Fruit fly (Drosophila melanogaster): ENCODE results near the gene Ald1.

Ald1 gene

DNA sequence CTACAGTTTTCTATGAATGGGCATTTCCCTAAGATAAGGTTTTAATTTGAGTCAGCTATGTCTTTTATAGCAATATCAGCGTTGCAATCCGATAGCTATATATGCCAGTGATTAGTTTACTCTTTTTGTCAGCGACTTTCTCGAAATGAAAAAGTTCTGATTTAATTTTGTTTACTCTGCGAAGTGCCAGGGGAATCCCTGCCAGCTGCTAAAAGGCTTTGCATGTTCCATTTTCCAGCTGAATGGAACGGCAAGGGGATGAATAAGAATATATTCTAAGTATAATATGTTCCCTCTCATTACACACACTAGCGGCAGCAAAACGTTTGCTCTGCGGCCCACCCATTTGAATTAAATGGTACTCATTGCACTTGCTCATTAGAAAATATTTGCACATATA, 11.6 kb downstream of the Ald1 start:
- TF ChIP-seq CG13123 (GFP tag; optimal IDR thresholded peaks at IDR 0.05) (no peak), CG13287 (GFP tag; IDR thresholded peaks at IDR 0.05; ENCODE audit: partially characterized antibody) (no peak), Ada2b (GFP tag; IDR thresholded peaks at IDR 0.05) (no peak), lilli (GFP tag; optimal IDR thresholded peaks at IDR 0.05) (no peak), Tbp (GFP tag; optimal IDR thresholded peaks at IDR 0.05) (no peak), ro (GFP tag; IDR thresholded peaks at IDR 0.05) (no peak), CG5953 (GFP tag; IDR thresholded peaks at IDR 0.05) (no peak)

- TF ChIP-seq Atf6 (GFP tag; IDR thresholded peaks at IDR 0.05) (no peak), D19B (GFP tag; optimal IDR thresholded peaks at IDR 0.05) (no peak), ci (GFP tag; IDR thresholded peaks at IDR 0.05) (no peak), sr (GFP tag; IDR thresholded peaks at IDR 0.05) (no peak), sim (GFP tag; IDR thresholded peaks at IDR 0.05) (no peak), CG12769 (tag; optimal IDR thresholded peaks at IDR 0.05) (no peak), PHDP (tag; optimal IDR thresholded peaks at IDR 0.05) (no peak), bab2 (GFP tag; optimal IDR thresholded peaks at IDR 0.05) (no peak), Hmx (GFP tag; optimal IDR thresholded peaks at IDR 0.05) (no peak), CG11456 (GFP tag; IDR thresholded peaks at IDR 0.05) (no peak), tgo (GFP tag; IDR thresholded peaks at IDR 0.05) (no peak), Tbp (GFP tag; optimal IDR thresholded peaks at IDR 0.05) (no peak), scrt (GFP tag; optimal IDR thresholded peaks at IDR 0.05) (no peak), lilli (GFP tag; optimal IDR thresholded peaks at IDR 0.05) (no peak), Blimp-1 (GFP tag; optimal IDR thresholded peaks at IDR 0.05) (peak; percentile 33), Six4 (GFP tag; optimal IDR thresholded peaks at IDR 0.05) (no peak), CG11085 (GFP tag; IDR thresholded peaks at IDR 0.05) (no peak), esg (GFP tag; conservative IDR thresholded peaks at IDR 0.05) (no peak), CG14050 (GFP tag; IDR thresholded peaks at IDR 0.05) (no peak), MBD-R2 (GFP tag; IDR thresholded peaks at IDR 0.05) (no peak), GATAe (GFP tag; conservative IDR thresholded peaks at IDR 0.05) (no peak), Nf-YA (GFP tag; IDR thresholded peaks at IDR 0.05) (no peak), grn (GFP tag; optimal IDR thresholded peaks at IDR 0.05) (no peak), Xbp1 (GFP tag; optimal IDR thresholded peaks at IDR 0.05) (no peak), fu2 (GFP tag; optimal IDR thresholded peaks at IDR 0.05) (no peak), CG12071 (GFP tag; optimal IDR thresholded peaks at IDR 0.05) (no peak), CG1529 (GFP tag; optimal IDR thresholded peaks at IDR 0.05) (no peak), CG6854 (GFP tag; optimal IDR thresholded peaks at IDR 0.05) (no peak), Bgb (GFP tag; IDR thresholded peaks at IDR 0.05; ENCODE audit: partially characterized antibody) (no peak), ttk (GFP tag; IDR thresholded peaks at IDR 0.05) (no peak), org-1 (GFP tag; optimal IDR thresholded peaks at IDR 0.05) (no peak), Nf-YB (GFP tag; optimal IDR thresholded peaks at IDR 0.05) (no peak), CG18262 (tag; optimal IDR thresholded peaks at IDR 0.05) (no peak), bbx (GFP tag; IDR thresholded peaks at IDR 0.05; ENCODE audit: partially characterized antibody) (no peak), knrl (GFP tag; IDR thresholded peaks at IDR 0.05; ENCODE audit: partially characterized antibody) (no peak), CG10267 (tag; optimal IDR thresholded peaks at IDR 0.05) (peak; percentile 1), rib (GFP tag; IDR thresholded peaks at IDR 0.05) (no peak), cwo (GFP tag; optimal IDR thresholded peaks at IDR 0.05) (peak; percentile 17), sisA (GFP tag; IDR thresholded peaks at IDR 0.05) (no peak), CG17802 (tag; optimal IDR thresholded peaks at IDR 0.05) (no peak), CG34422 (GFP tag; IDR thresholded peaks at IDR 0.05) (no peak), Trl (optimal IDR thresholded peaks at IDR 0.05) (no peak), Trl (GFP tag; optimal IDR thresholded peaks at IDR 0.05) (no peak), grau (tag; optimal IDR thresholded peaks at IDR 0.05) (peak; percentile 19), mld (GFP tag; IDR thresholded peaks at IDR 0.05; ENCODE audit: partially characterized antibody) (no peak)
Observed at dm6 chr3R:26247801-26248525, 13.4 kb downstream of the Ald1 start.
